Worm (Caenorhabditis elegans): ENCODE data around the gene F58E6.4.

- TF ChIP-seq him-1 (tag; optimal IDR thresholded peaks at IDR 0.05) (no peak), dao-5 (tag; optimal IDR thresholded peaks at IDR 0.05) (no peak)
Measured at ce11 chrV:9712418-9713173, 37.6 kb downstream of the F58E6.4 start.

Data from whole organism, L4/young adult.